Worm (Caenorhabditis elegans): ENCODE data around the gene C14B9.3.

C14B9.3 gene

ce11 chrIII:8132496-8132895 lies 23.9 kb downstream of the C14B9.3 start:
- TF ChIP-seq ttx-3 (tag; optimal IDR thresholded peaks at IDR 0.05), result no peak
- TF ChIP-seq pha-2 (tag; optimal IDR thresholded peaks at IDR 0.05), result peak; percentile 32
- no peak for TF ChIP-seq ceh-9 (tag; optimal IDR thresholded peaks at IDR 0.05)
- TF ChIP-seq unc-3 (GFP tag; conservative IDR thresholded peaks at IDR 0.05), result no peak
- no peak for TF ChIP-seq unc-3 (tag; optimal IDR thresholded peaks at IDR 0.05)
- TF ChIP-seq tbx-2 (tag; optimal IDR thresholded peaks at IDR 0.05), result peak; percentile 2
- TF ChIP-seq dmd-4 (tag; optimal IDR thresholded peaks at IDR 0.05; ENCODE audit: borderline replicate concordance), result no peak

- no peak for TF ChIP-seq che-1 (tag; optimal IDR thresholded peaks at IDR 0.05)
- TF ChIP-seq C08G9.2 (tag; optimal IDR thresholded peaks at IDR 0.05), result no peak
- TF ChIP-seq ttx-3 (tag; optimal IDR thresholded peaks at IDR 0.05), result no peak
- TF ChIP-seq ceh-19 (GFP tag; optimal IDR thresholded peaks at IDR 0.05), result no peak
- no peak for TF ChIP-seq C38D4.7 (GFP tag; optimal IDR thresholded peaks at IDR 0.05)
- TF ChIP-seq gmeb-2 (tag; optimal IDR thresholded peaks at IDR 0.05), result no peak
- TF ChIP-seq tbx-2 (tag; optimal IDR thresholded peaks at IDR 0.05), result no peak
- TF ChIP-seq hlh-30 (tag; optimal IDR thresholded peaks at IDR 0.05; ENCODE audit: insufficient read depth), result no peak
- TF ChIP-seq hlh-15 (tag; optimal IDR thresholded peaks at IDR 0.05), result no peak
- no peak for TF ChIP-seq ztf-16 (tag; optimal IDR thresholded peaks at IDR 0.05)
- no peak for TF ChIP-seq hlh-6 (tag; optimal IDR thresholded peaks at IDR 0.05)
- no peak for TF ChIP-seq sox-2 (GFP tag; IDR thresholded peaks at IDR 0.05)
- no peak for TF ChIP-seq pqm-1 (tag; optimal IDR thresholded peaks at IDR 0.05)
- no peak for TF ChIP-seq madf-2 (tag; optimal IDR thresholded peaks at IDR 0.05)
- TF ChIP-seq unc-42 (tag; optimal IDR thresholded peaks at IDR 0.05), result no peak
- TF ChIP-seq ceh-22 (tag; optimal IDR thresholded peaks at IDR 0.05), result no peak
- no peak for TF ChIP-seq pha-2 (tag; optimal IDR thresholded peaks at IDR 0.05)
- no peak for TF ChIP-seq odd-2 (tag; optimal IDR thresholded peaks at IDR 0.05)
- no peak for TF ChIP-seq eyg-1 (tag; optimal IDR thresholded peaks at IDR 0.05)
- no peak for TF ChIP-seq pros-1 (tag; optimal IDR thresholded peaks at IDR 0.05)
These were observed 24.8 kb downstream of the C14B9.3 start, which contains the start of gene C14B9.2 for ce11 chrIII:8133346-8133745. TSS of gene C14B9.2 (plus strand) at chrIII:8133665.

DNA sequence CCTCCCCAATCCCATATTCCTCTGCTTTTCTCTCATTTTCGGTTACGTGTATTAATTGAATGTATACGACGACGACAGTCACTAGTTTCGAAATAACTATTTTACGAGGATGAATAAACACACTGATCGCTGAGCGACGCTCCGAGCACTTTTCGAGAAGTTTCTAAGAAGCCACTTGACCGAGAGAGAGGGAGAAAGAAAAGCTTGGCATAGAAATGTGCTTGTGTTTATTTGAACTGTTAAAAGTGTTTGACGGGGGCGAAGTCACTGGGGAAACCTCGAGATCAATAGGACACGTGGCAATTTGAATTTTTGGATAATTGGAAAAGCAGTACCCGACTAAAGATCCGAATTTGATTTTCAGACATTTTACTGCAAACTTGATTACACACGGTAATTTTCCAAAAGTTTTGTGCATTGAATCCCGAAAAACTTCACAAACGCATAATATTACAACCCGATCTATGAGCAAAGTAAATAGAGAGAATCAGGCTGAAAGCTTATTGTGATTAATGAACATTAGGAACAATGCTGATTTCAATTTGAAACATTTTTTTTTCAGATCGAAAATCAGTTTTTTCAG lies 28.0 kb downstream of the C14B9.3 start:
- TF ChIP-seq madf-2 (tag; optimal IDR thresholded peaks at IDR 0.05) (no peak), hlh-30 (tag; optimal IDR thresholded peaks at IDR 0.05; ENCODE audit: insufficient read depth) (peak; percentile 33), ceh-34 (tag; optimal IDR thresholded peaks at IDR 0.05) (no peak), pha-2 (tag; optimal IDR thresholded peaks at IDR 0.05) (no peak), ceh-45 (GFP tag; IDR thresholded peaks at IDR 0.05) (no peak), unc-42 (tag; optimal IDR thresholded peaks at IDR 0.05) (no peak), unc-86 (tag; optimal IDR thresholded peaks at IDR 0.05) (no peak), pqm-1 (tag; optimal IDR thresholded peaks at IDR 0.05) (no peak), npax-4 (tag; optimal IDR thresholded peaks at IDR 0.05) (no peak), ceh-19 (GFP tag; optimal IDR thresholded peaks at IDR 0.05) (no peak), rnt-1 (tag; optimal IDR thresholded peaks at IDR 0.05) (no peak), nfya-1 (tag; optimal IDR thresholded peaks at IDR 0.05) (peak; percentile 7), ceh-18 (tag; optimal IDR thresholded peaks at IDR 0.05) (no peak), ceh-30 (tag; optimal IDR thresholded peaks at IDR 0.05) (no peak), sdc-2 (tag; optimal IDR thresholded peaks at IDR 0.05) (no peak), sox-2 (GFP tag; IDR thresholded peaks at IDR 0.05) (no peak), dmd-4 (tag; optimal IDR thresholded peaks at IDR 0.05; ENCODE audit: borderline replicate concordance) (no peak), nhr-11 (tag; optimal IDR thresholded peaks at IDR 0.05) (no peak), F13H6.1 (tag; optimal IDR thresholded peaks at IDR 0.05) (no peak), pax-1 (tag; optimal IDR thresholded peaks at IDR 0.05) (peak; percentile 73), ceh-48 (tag; optimal IDR thresholded peaks at IDR 0.05) (no peak), ahr-1 (tag; optimal IDR thresholded peaks at IDR 0.05) (no peak), ama-1 (optimal IDR thresholded peaks at IDR 0.05) (peak; percentile 24), ceh-22 (tag; optimal IDR thresholded peaks at IDR 0.05) (peak; percentile 61), hlh-13 (GFP tag; optimal IDR thresholded peaks at IDR 0.05) (no peak)

Data from whole organism, late embryonic.